Worm (Caenorhabditis elegans) whole organism, L4/young adult: Measurements from ENCODE around the gene srh-244.

ENCODE experiments used
- W03F9.2 ChIP-seq: fragments of 150-350 bp; optimal IDR thresholded peaks from 2 replicates; lab custom pipeline; 2014; ENCODE audit warnings: missing biosample characterization, missing genetic modification characterization
- dao-5 ChIP-seq: sonication (generic microtip); optimal IDR thresholded peaks from 2 replicates; lab custom pipeline; 2016; ENCODE audit warnings: missing genotype, missing genetic modification characterization, moderate library complexity, missing compliant biosample characterization
- him-1 ChIP-seq: sonication (generic microtip); optimal IDR thresholded peaks from 2 replicates; lab custom pipeline; 2016; ENCODE audit warnings: missing genotype, missing genetic modification reagents, missing genetic modification characterization, missing compliant biosample characterization

DNA sequence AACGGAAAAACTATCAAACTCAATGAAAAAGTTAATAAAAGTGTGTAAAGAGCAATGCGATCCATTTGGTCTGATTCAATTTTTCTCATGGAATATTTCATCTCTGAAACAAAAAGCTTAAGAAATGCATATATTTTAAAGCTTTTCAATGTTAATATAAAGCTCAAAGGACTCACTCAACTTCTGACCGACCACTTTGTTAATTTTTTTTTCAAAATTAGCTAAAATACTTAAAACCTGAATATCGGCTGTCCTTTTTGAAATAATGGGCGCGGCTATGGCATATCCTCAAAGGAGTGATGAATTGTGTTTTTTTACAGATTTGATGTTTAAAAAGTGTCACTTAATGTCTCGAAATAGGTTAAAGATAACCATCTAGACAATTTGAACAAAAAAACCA, 46.1 kb downstream of the srh-244 start, which contains the start of gene C02H6.1:
- TF ChIP-seq W03F9.2 (tag; lab: Kevin White, UChicago), result no peak
- no peak for TF ChIP-seq dao-5 (tag; lab: Kevin White, UChicago)
- TF ChIP-seq him-1 (tag; lab: Kevin White, UChicago), result no peak
